Worm (Caenorhabditis elegans): Measurements from ENCODE around the gene slc-36.1.

ce11 chrIII:13298722-13299431, 8.4 kb upstream of the slc-36.1 start, which contains the start of gene pgm-2:
- TF ChIP-seq him-1 (tag; optimal IDR thresholded peaks at IDR 0.05) (no peak), dao-5 (tag; optimal IDR thresholded peaks at IDR 0.05) (no peak)

Measured in whole organism, L4/young adult.